Fruit fly (Drosophila melanogaster) whole organism, embryonic: ENCODE measurements around the gene rau.

Source experiments
- BEAF-32 ChIP-seq: fragments of 200-800 bp; sonication (Bioruptor generic); optimal IDR thresholded peaks from 3 replicates; lab custom pipeline; 2017; ENCODE audit warnings: missing biosample characterization, missing genetic modification characterization, mild to moderate bottlenecking, moderate library complexity, missing genetic modification reagents
- Bteb2 ChIP-seq: fragments of 200-800 bp; sonication (Bioruptor generic); optimal IDR thresholded peaks from 2 replicates; lab custom pipeline; 2016; ENCODE audit warnings: missing biosample characterization, missing genetic modification characterization
- CG10959 ChIP-seq: fragments of 200-800 bp; sonication (Bioruptor generic); IDR thresholded peaks from 2 replicates; pipeline ENCODE4 v1.3.6; 2022; ENCODE audit warnings: missing biosample characterization, missing genetic modification characterization
- CG1233 ChIP-seq: fragments of 200-800 bp; sonication (Bioruptor generic); optimal IDR thresholded peaks from 4 replicates; lab custom pipeline; 2018; ENCODE audit warnings: missing biosample characterization, mild to moderate bottlenecking, missing genetic modification characterization
- CG17568 ChIP-seq: fragments of 200-800 bp; sonication (Bioruptor generic); optimal IDR thresholded peaks from 2 replicates; lab custom pipeline; 2018; ENCODE audit warnings: missing biosample characterization, mild to moderate bottlenecking, missing genetic modification characterization, moderate library complexity
- CG1832 ChIP-seq: fragments of 200-800 bp; sonication (Bioruptor generic); optimal IDR thresholded peaks from 2 replicates; lab custom pipeline; 2017; ENCODE audit warnings: missing biosample characterization, mild to moderate bottlenecking, missing genetic modification characterization, inconsistent platforms
- CG2202 ChIP-seq: fragments of 200-800 bp; sonication (Bioruptor generic); optimal IDR thresholded peaks from 2 replicates; lab custom pipeline; 2018; ENCODE audit warnings: missing biosample characterization, mild to moderate bottlenecking, missing genetic modification characterization
- CG34422 ChIP-seq: fragments of 200-800 bp; sonication (Bioruptor generic); IDR thresholded peaks from 3 replicates; pipeline ENCODE4 v1.3.6; 2022; ENCODE audit warnings: missing biosample characterization, missing genetic modification characterization
- CG3847 ChIP-seq: fragments of 200-800 bp; sonication (Bioruptor generic); IDR thresholded peaks from 2 replicates; pipeline ENCODE4 v1.3.6; 2022; ENCODE audit warnings: missing biosample characterization, missing genetic modification characterization
- CG4854 ChIP-seq: fragments of 200-800 bp; sonication (Bioruptor generic); optimal IDR thresholded peaks from 2 replicates; lab custom pipeline; 2016; ENCODE audit warnings: missing biosample characterization, missing genetic modification characterization, inconsistent platforms
- CG6654 ChIP-seq: fragments of 200-800 bp; sonication (Bioruptor generic); optimal IDR thresholded peaks from 2 replicates; lab custom pipeline; 2017; ENCODE audit warnings: missing biosample characterization, mild to moderate bottlenecking, missing genetic modification characterization
- CG6689 ChIP-seq: fragments of 200-800 bp; sonication (Bioruptor generic); IDR thresholded peaks from 2 replicates; pipeline ENCODE4 v1.3.6; 2022; ENCODE audit warnings: missing biosample characterization, missing genetic modification characterization
- CG7357 ChIP-seq: fragments of 200-800 bp; sonication (Bioruptor generic); IDR thresholded peaks from 3 replicates; pipeline ENCODE4 v1.3.6; 2022; ENCODE audit warnings: missing biosample characterization, missing genetic modification characterization
- CG7556 ChIP-seq: fragments of 200-800 bp; sonication (Bioruptor generic); optimal IDR thresholded peaks from 2 replicates; lab custom pipeline; 2017; ENCODE audit warnings: missing biosample characterization, mild to moderate bottlenecking, missing genetic modification characterization
- CG7987 ChIP-seq: fragments of 200-800 bp; sonication (Bioruptor generic); optimal IDR thresholded peaks from 2 replicates; lab custom pipeline; 2018; ENCODE audit warnings: missing biosample characterization, mild to moderate bottlenecking, missing genetic modification characterization, moderate library complexity
- CG8290 ChIP-seq, 3 experiments: fragments of 200-800 bp; sonication (Bioruptor generic); optimal IDR thresholded peaks; 2 replicates each; lab custom pipeline; 2016 to 2019; ENCODE audit warnings: missing biosample characterization in 3 of 3, missing genetic modification characterization in 3 of 3, mild to moderate bottlenecking in 2 of 3, moderate library complexity in 1 of 3
- CG8944 ChIP-seq: fragments of 200-800 bp; sonication (Bioruptor generic); optimal IDR thresholded peaks from 3 replicates; lab custom pipeline; 2016; ENCODE audit warnings: missing biosample characterization, missing genetic modification characterization
- Deaf1 ChIP-seq: fragments of 200-800 bp; optimal IDR thresholded peaks from 3 replicates; lab custom pipeline; 2019; ENCODE audit warnings: missing biosample characterization, mild to moderate bottlenecking, missing genetic modification characterization, moderate library complexity
- Ets97D ChIP-seq: fragments of 200-800 bp; sonication (Bioruptor generic); optimal IDR thresholded peaks from 3 replicates; lab custom pipeline; 2016; ENCODE audit warnings: missing biosample characterization, missing genetic modification characterization
- HHEX ChIP-seq: fragments of 200-800 bp; sonication (Bioruptor generic); optimal IDR thresholded peaks from 3 replicates; lab custom pipeline; 2017; ENCODE audit warnings: missing biosample characterization, mild to moderate bottlenecking, missing genetic modification characterization, missing genetic modification reagents
- HLH3B ChIP-seq: fragments of 200-800 bp; sonication (Bioruptor generic); IDR thresholded peaks from 2 replicates; pipeline ENCODE4 v1.3.6; 2022; ENCODE audit warnings: missing biosample characterization, missing genetic modification characterization
- Hsf ChIP-seq: fragments of 200-800 bp; sonication (Bioruptor generic); optimal IDR thresholded peaks from 3 replicates; lab custom pipeline; 2016; ENCODE audit warnings: missing biosample characterization, missing genetic modification characterization
- MTF-1 ChIP-seq: fragments of 200-800 bp; sonication (Bioruptor generic); optimal IDR thresholded peaks from 2 replicates; lab custom pipeline; 2018; ENCODE audit warnings: missing biosample characterization, mild to moderate bottlenecking, missing genetic modification characterization, borderline replicate concordance
- Med ChIP-seq: fragments of 200-800 bp; sonication (Bioruptor generic); peaks from one replicate; lab custom pipeline; 2016; ENCODE audit warnings: missing biosample characterization, missing genetic modification characterization, mild to moderate bottlenecking, inconsistent platforms, moderate library complexity
- Mes4 ChIP-seq: fragments of 200-800 bp; sonication (Bioruptor generic); optimal IDR thresholded peaks from 2 replicates; lab custom pipeline; 2016; ENCODE audit warnings: missing biosample characterization, missing genetic modification characterization
- Oaz ChIP-seq: fragments of 200-800 bp; sonication (Bioruptor generic); IDR thresholded peaks from 2 replicates; pipeline ENCODE4 v1.3.6; 2022; ENCODE audit warnings: missing biosample characterization, missing genetic modification characterization
- Scr ChIP-seq: fragments of 200-800 bp; sonication (Bioruptor generic); IDR thresholded peaks from 2 replicates; pipeline ENCODE4 v1.3.6; 2022; ENCODE audit warnings: missing biosample characterization, missing genetic modification characterization; ENCODE audit not compliant: partially characterized antibody
- Six4 ChIP-seq: fragments of 200-800 bp; sonication (Bioruptor generic); optimal IDR thresholded peaks from 2 replicates; lab custom pipeline; 2016; ENCODE audit warnings: missing biosample characterization, missing genetic modification characterization
- Taf1 ChIP-seq: fragments of 200-800 bp; sonication (Bioruptor generic); IDR thresholded peaks from 2 replicates; pipeline ENCODE4 v1.3.6; 2022; ENCODE audit warnings: missing biosample characterization, missing genetic modification characterization
- Xrp1 ChIP-seq: fragments of 200-800 bp; sonication (Bioruptor generic); IDR thresholded peaks from 2 replicates; pipeline ENCODE4 v1.3.6; 2022; ENCODE audit warnings: missing biosample characterization, missing genetic modification characterization
- ap ChIP-seq: fragments of 200-800 bp; sonication (Bioruptor generic); IDR thresholded peaks from 2 replicates; pipeline ENCODE4 v1.3.6; 2022; ENCODE audit warnings: missing biosample characterization, missing genetic modification characterization
- bsh ChIP-seq, 2 experiments: fragments of 200-800 bp; sonication (Bioruptor generic); optimal IDR thresholded peaks; 2 replicates each; lab custom pipeline; 2017 to 2018; ENCODE audit warnings: mild to moderate bottlenecking in 2 of 2, missing biosample characterization in 2 of 2, missing genetic modification characterization in 2 of 2, moderate library complexity in 1 of 2
- cato ChIP-seq: fragments of 200-800 bp; sonication (Bioruptor generic); optimal IDR thresholded peaks from 2 replicates; lab custom pipeline; 2016; ENCODE audit warnings: missing biosample characterization, missing genetic modification characterization, borderline replicate concordance
- caup ChIP-seq: fragments of 200-800 bp; sonication (Bioruptor generic); optimal IDR thresholded peaks from 3 replicates; lab custom pipeline; 2017; ENCODE audit warnings: missing biosample characterization, mild to moderate bottlenecking, missing genetic modification characterization, moderate library complexity; ENCODE audit not compliant: severe bottlenecking
- chn ChIP-seq: fragments of 200-800 bp; sonication (Bioruptor generic); optimal IDR thresholded peaks from 2 replicates; lab custom pipeline; 2016; ENCODE audit warnings: missing biosample characterization, missing genetic modification characterization
- croc ChIP-seq: fragments of 200-800 bp; sonication (Bioruptor generic); conservative IDR thresholded peaks from 3 replicates; pipeline ENCODE4 v1.3.6; 2022; ENCODE audit warnings: missing biosample characterization, missing genetic modification characterization
- cwo ChIP-seq: fragments of 200-800 bp; sonication (Bioruptor generic); optimal IDR thresholded peaks from 3 replicates; lab custom pipeline; 2017; ENCODE audit warnings: missing biosample characterization, missing genetic modification characterization, mild to moderate bottlenecking, moderate library complexity, missing genetic modification reagents
- esg ChIP-seq: fragments of 200-800 bp; sonication (Bioruptor generic); conservative IDR thresholded peaks from 2 replicates; pipeline ENCODE4 v1.3.6; 2022; ENCODE audit warnings: missing biosample characterization, missing genetic modification characterization
- exex ChIP-seq: fragments of 200-800 bp; sonication (Bioruptor generic); optimal IDR thresholded peaks from 4 replicates; lab custom pipeline; 2018; ENCODE audit warnings: missing biosample characterization, mild to moderate bottlenecking, missing genetic modification characterization, moderate library complexity
- gcm ChIP-seq: fragments of 200-800 bp; sonication (Bioruptor generic); optimal IDR thresholded peaks from 2 replicates; lab custom pipeline; 2019; ENCODE audit warnings: missing biosample characterization, mild to moderate bottlenecking, missing genetic modification characterization, moderate library complexity
- gcm2 ChIP-seq: fragments of 200-800 bp; sonication (Bioruptor generic); optimal IDR thresholded peaks from 2 replicates; lab custom pipeline; 2016; ENCODE audit warnings: missing biosample characterization, missing genetic modification characterization
- luna ChIP-seq: fragments of 200-800 bp; sonication (Bioruptor generic); optimal IDR thresholded peaks from 2 replicates; lab custom pipeline; 2016; ENCODE audit warnings: missing biosample characterization, missing genetic modification characterization
- maf-S ChIP-seq: fragments of 200-800 bp; sonication (Bioruptor generic); optimal IDR thresholded peaks from 2 replicates; lab custom pipeline; 2016; ENCODE audit warnings: missing biosample characterization, missing genetic modification characterization
- nom ChIP-seq: fragments of 200-800 bp; sonication (Bioruptor generic); optimal IDR thresholded peaks from 2 replicates; lab custom pipeline; 2017; ENCODE audit warnings: missing biosample characterization, missing genetic modification characterization, mild to moderate bottlenecking, moderate library complexity, missing genetic modification reagents
- run ChIP-seq: fragments of 200-800 bp; sonication (Bioruptor generic); optimal IDR thresholded peaks from 3 replicates; lab custom pipeline; 2018; ENCODE audit warnings: missing biosample characterization, mild to moderate bottlenecking, missing genetic modification characterization
- salm ChIP-seq: fragments of 200-800 bp; sonication (Bioruptor generic); optimal IDR thresholded peaks from 2 replicates; lab custom pipeline; 2018; ENCODE audit warnings: missing biosample characterization, mild to moderate bottlenecking, missing genetic modification characterization
- shn ChIP-seq: fragments of 200-800 bp; sonication (Bioruptor generic); optimal IDR thresholded peaks from 3 replicates; lab custom pipeline; 2016; ENCODE audit warnings: missing biosample characterization, missing genetic modification characterization
- tll ChIP-seq, 2 experiments: fragments of 200-800 bp in 1 of 2; fragments of >200 bp in 1 of 2; sonication (Bioruptor generic) in 1 of 2; optimal IDR thresholded peaks; 2 replicates each; lab custom pipeline; 2017 to 2019; ENCODE audit warnings: missing biosample characterization in 2 of 2, missing genetic modification characterization in 2 of 2, mild to moderate bottlenecking in 1 of 2, moderate library complexity in 1 of 2

The rau gene

DNA sequence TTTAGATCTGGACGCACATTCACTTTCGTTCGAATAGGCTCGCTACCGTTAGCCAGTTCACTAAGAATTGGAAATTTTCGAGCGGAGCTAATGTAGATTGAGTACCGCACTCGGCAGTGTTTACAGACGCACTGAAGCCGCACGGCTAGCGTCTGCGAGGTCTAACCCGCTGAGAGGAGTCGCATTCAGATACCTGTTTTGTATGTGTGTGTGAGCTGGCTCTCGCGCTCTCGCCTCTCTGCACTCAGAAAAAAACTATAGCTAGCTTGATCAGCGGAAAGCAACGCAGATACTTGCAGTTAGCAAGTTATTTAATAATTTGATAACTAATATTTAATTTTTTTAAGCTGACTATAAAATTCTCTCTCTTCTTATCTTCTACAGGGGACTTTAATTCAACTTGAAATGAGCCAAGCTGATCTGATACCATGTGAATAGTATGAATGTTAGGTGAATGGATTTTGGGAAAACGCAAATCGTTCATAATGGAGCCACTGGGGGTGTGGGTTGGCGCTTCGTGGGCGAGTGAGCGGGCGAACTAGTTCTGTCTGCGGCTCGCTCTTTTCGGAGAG is at the start of gene rau (continued):
- TF ChIP-seq CG1832, result no peak
- TF ChIP-seq Six4 (GFP tag; lab: Kevin White, UChicago), result peak; percentile 71
- TF ChIP-seq CG6689 (GFP tag; lab: Robert Waterston, UW), result peak; percentile 79
- TF ChIP-seq nom, result peak; percentile 65
- TF ChIP-seq run (tag; lab: Kevin White, UChicago), result peak; percentile 45
- TF ChIP-seq caup, result peak; percentile 56
- TF ChIP-seq Deaf1 (tag; lab: Kevin White, UChicago), result peak; percentile 55
- TF ChIP-seq Xrp1, result peak; percentile 86
- TF ChIP-seq esg (GFP tag; lab: Robert Waterston, UW), result peak; percentile 55
- TF ChIP-seq Med (GFP tag; lab: Kevin White, UChicago), result peak; percentile 87
- TF ChIP-seq CG8290 (GFP tag; optimal IDR thresholded peaks at IDR 0.05; lab: Kevin White, UChicago), result peak; percentile 63
- TF ChIP-seq CG8290 (tag; optimal IDR thresholded peaks at IDR 0.05; lab: Kevin White, UChicago), result peak in 1 of 2 experiments; percentile 50
- TF ChIP-seq CG6654, result peak; percentile 26
- no peak for TF ChIP-seq Scr
- peak; percentile 85 for TF ChIP-seq gcm (GFP tag; lab: Kevin White, UChicago)
- peak; percentile 20 for TF ChIP-seq CG8944 (GFP tag; lab: Kevin White, UChicago)
- peak; percentile 17 for TF ChIP-seq cato (GFP tag; lab: Kevin White, UChicago)
- peak; percentile 68 for TF ChIP-seq HHEX (GFP tag; lab: Kevin White, UChicago)
- peak; percentile 41 for TF ChIP-seq CG4854 (GFP tag; lab: Kevin White, UChicago)
- TF ChIP-seq HLH3B (GFP tag; lab: Robert Waterston, UW), result peak; percentile 29; the same call in 1 of the 2 replicates
- TF ChIP-seq cwo, result peak; percentile 72
- no peak for TF ChIP-seq BEAF-32 (GFP tag; lab: Kevin White, UChicago)
- no peak for TF ChIP-seq luna (GFP tag; lab: Kevin White, UChicago)
- peak; percentile 57 for TF ChIP-seq Hsf (GFP tag; lab: Kevin White, UChicago)
- no peak for TF ChIP-seq salm (tag; lab: Kevin White, UChicago)
- TF ChIP-seq Bteb2 (GFP tag; lab: Kevin White, UChicago), result peak; percentile 59
- peak; percentile 37; the same call in 1 of the 2 replicates for TF ChIP-seq ap (GFP tag; lab: Robert Waterston, UW)
- TF ChIP-seq CG3847, result peak; percentile 62
- no peak for TF ChIP-seq Oaz (GFP tag; lab: Robert Waterston, UW)
- TF ChIP-seq CG2202, result peak; percentile 62
- TF ChIP-seq exex (tag; lab: Kevin White, UChicago), result peak; percentile 33
- peak; percentile 40 for TF ChIP-seq CG7987 (GFP tag; lab: Kevin White, UChicago)
- peak; percentile 68; the same call in 2 of the 3 replicates for TF ChIP-seq CG34422 (GFP tag; lab: Robert Waterston, UW)
- TF ChIP-seq croc, result peak; percentile 61
- TF ChIP-seq tll (GFP tag; optimal IDR thresholded peaks at IDR 0.05; lab: Kevin White, UChicago), result no peak
- peak; percentile 79 for TF ChIP-seq chn
- 0 out of 2 replicates have a peak, but pooled peaks have one; percentile 33 for TF ChIP-seq CG10959 (GFP tag; lab: Robert Waterston, UW)
- TF ChIP-seq Ets97D, result no peak
- TF ChIP-seq MTF-1 (GFP tag; lab: Kevin White, UChicago), result no peak
- peak; percentile 2 for TF ChIP-seq Mes4 (GFP tag; lab: Kevin White, UChicago)
- peak; percentile 82 for TF ChIP-seq CG7556
- peak; percentile 61 for TF ChIP-seq CG1233
- no peak for TF ChIP-seq CG7357 (GFP tag; lab: Robert Waterston, UW)
- TF ChIP-seq bsh (GFP tag; optimal IDR thresholded peaks at IDR 0.05; lab: Kevin White, UChicago), result peak; percentile 32 to 62
- peak; percentile 4 for TF ChIP-seq shn
- TF ChIP-seq Taf1, result peak; percentile 52; the same call in 1 of the 2 replicates
- peak; percentile 70 for TF ChIP-seq CG17568 (GFP tag; lab: Kevin White, UChicago)
- TF ChIP-seq maf-S (GFP tag; lab: Kevin White, UChicago), result peak; percentile 28
- peak; percentile 23 for TF ChIP-seq gcm2 (GFP tag; lab: Kevin White, UChicago)
